In genomic region chrIII:10747620-10748479, ce11 we compare ENCODE assay signal across 3 worm cellular contexts.
A peak's percentile ranks its signal among the peaks of the same experiment; 100 is the strongest.
TF ChIP-seq lines count a peak whose summit lies in the region.

Gene ran-1, minus strand, starts transcription at chrIII:10747728.
Gene dkc-1, plus strand, starts transcription at chrIII:10748429.

TF ChIP-seq in whole organism, L1 larva, 84 proteins besides CTCF, POLR2A, EP300 and RAD21 (continued from another document):
- TF ChIP-seq nhr-28 (tag; optimal IDR thresholded peaks at IDR 0.05; lab: Kevin White, UChicago): no peak
- TF ChIP-seq unc-86 (tag; optimal IDR thresholded peaks at IDR 0.05; lab: Kevin White, UChicago): no peak
- TF ChIP-seq C16A3.4 (tag; optimal IDR thresholded peaks at IDR 0.05; lab: Kevin White, UChicago): peak; percentile 57
- no peak for TF ChIP-seq mef-2 (tag; optimal IDR thresholded peaks at IDR 0.05; lab: Kevin White, UChicago)
- TF ChIP-seq ztf-4 (tag; optimal IDR thresholded peaks at IDR 0.05; lab: Kevin White, UChicago): no peak
- peak; percentile 19 for TF ChIP-seq dsc-1 (tag; optimal IDR thresholded peaks at IDR 0.05; lab: Kevin White, UChicago)
- TF ChIP-seq swsn-7 (tag; optimal IDR thresholded peaks at IDR 0.05; lab: Kevin White, UChicago): peak; percentile 56
- no peak for TF ChIP-seq ztf-11 (tag; optimal IDR thresholded peaks at IDR 0.05; lab: Kevin White, UChicago)
- TF ChIP-seq lir-3 (tag; optimal IDR thresholded peaks at IDR 0.05; lab: Kevin White, UChicago; ENCODE audit: poor library complexity): no peak
- TF ChIP-seq nhr-19 (GFP tag; conservative IDR thresholded peaks at IDR 0.05; lab: Robert Waterston, UW): peak; percentile 38
- peak; percentile 63 for TF ChIP-seq F16B12.6 (tag; optimal IDR thresholded peaks at IDR 0.05; lab: Kevin White, UChicago)
- TF ChIP-seq isw-1 (GFP tag; IDR thresholded peaks at IDR 0.05; lab: Robert Waterston, UW): peak; percentile 23
- no peak for TF ChIP-seq hpl-2 (GFP tag; optimal IDR thresholded peaks at IDR 0.05; lab: Kevin White, UChicago)
- TF ChIP-seq hlh-4 (tag; optimal IDR thresholded peaks at IDR 0.05; lab: Kevin White, UChicago): no peak
- TF ChIP-seq xbp-1 (tag; optimal IDR thresholded peaks at IDR 0.05; lab: Kevin White, UChicago): peak; percentile 55
- peak; percentile 67 for TF ChIP-seq lin-15B (tag; optimal IDR thresholded peaks at IDR 0.05; lab: Kevin White, UChicago)
- peak; percentile 35 for TF ChIP-seq irx-1 (tag; optimal IDR thresholded peaks at IDR 0.05; lab: Kevin White, UChicago)
- no peak for TF ChIP-seq elt-2 (tag; optimal IDR thresholded peaks at IDR 0.05; lab: Kevin White, UChicago)
- peak; percentile 84 to 89 (median 84) for TF ChIP-seq dpl-1 (GFP tag; optimal IDR thresholded peaks at IDR 0.05; lab: Kevin White, UChicago)
- peak in 1 of 2 experiments; percentile 53 for TF ChIP-seq mdl-1 (tag; optimal IDR thresholded peaks at IDR 0.05; lab: Kevin White, UChicago)
- TF ChIP-seq mab-9 (GFP tag; IDR thresholded peaks at IDR 0.05; lab: Robert Waterston, UW): no peak
- TF ChIP-seq nhr-71 (tag; optimal IDR thresholded peaks at IDR 0.05; lab: Kevin White, UChicago): peak; percentile 64
- TF ChIP-seq snpc-4 (tag; optimal IDR thresholded peaks at IDR 0.05; lab: Kevin White, UChicago): peak; percentile 42
- TF ChIP-seq unc-130 (tag; optimal IDR thresholded peaks at IDR 0.05; lab: Kevin White, UChicago): peak; percentile 57
- TF ChIP-seq Y116A8C.19 (tag; optimal IDR thresholded peaks at IDR 0.05; lab: Kevin White, UChicago; ENCODE audit: borderline replicate concordance): no peak
- TF ChIP-seq ceh-63 (GFP tag; optimal IDR thresholded peaks at IDR 0.05; lab: Kevin White, UChicago): no peak
- peak; percentile 31 to 70 (median 35) for TF ChIP-seq ceh-82 (tag; optimal IDR thresholded peaks at IDR 0.05; lab: Kevin White, UChicago)
- peak; percentile 16 for TF ChIP-seq lin-13 (GFP tag; optimal IDR thresholded peaks at IDR 0.05; lab: Kevin White, UChicago)
- peak; percentile 30 for TF ChIP-seq skn-1 (tag; optimal IDR thresholded peaks at IDR 0.05; lab: Kevin White, UChicago)
- TF ChIP-seq nhr-47 (tag; optimal IDR thresholded peaks at IDR 0.05; lab: Kevin White, UChicago): peak; percentile 47
- TF ChIP-seq ama-1 (optimal IDR thresholded peaks at IDR 0.05; lab: Kevin White, UChicago): no peak
- TF ChIP-seq unc-98 (GFP tag; IDR thresholded peaks at IDR 0.05; lab: Robert Waterston, UW): no peak
- peak; percentile 78 for TF ChIP-seq nhr-85 (tag; lab: Kevin White, UChicago)
- TF ChIP-seq vab-15 (tag; optimal IDR thresholded peaks at IDR 0.05; lab: Kevin White, UChicago): no peak
- TF ChIP-seq snu-23 (GFP tag; optimal IDR thresholded peaks at IDR 0.05; lab: Kevin White, UChicago): peak; percentile 78
- peak; percentile 19 for TF ChIP-seq nhr-90 (tag; optimal IDR thresholded peaks at IDR 0.05; lab: Kevin White, UChicago; ENCODE audit: poor library complexity)
- peak; percentile 88 to 91 for TF ChIP-seq lin-35 (GFP tag; optimal IDR thresholded peaks at IDR 0.05; lab: Kevin White, UChicago)
- peak in 2 of 6 experiments; percentile 5 to 52 for TF ChIP-seq elt-3 (tag; optimal IDR thresholded peaks at IDR 0.05; lab: Kevin White, UChicago)

TF ChIP-seq in whole organism, L3 larva, 47 proteins besides CTCF, POLR2A, EP300 and RAD21 (continued from another document):
- no peak for TF ChIP-seq tbx-2 (tag; optimal IDR thresholded peaks at IDR 0.05; lab: Kevin White, UChicago)
- TF ChIP-seq nfya-1 (tag; optimal IDR thresholded peaks at IDR 0.05; lab: Kevin White, UChicago; ENCODE audit: insufficient read depth): peak; percentile 93
- peak; percentile 72 for TF ChIP-seq lin-15B (tag; optimal IDR thresholded peaks at IDR 0.05; lab: Kevin White, UChicago)
- TF ChIP-seq nhr-76 (tag; optimal IDR thresholded peaks at IDR 0.05; lab: Kevin White, UChicago): no peak
- no peak for TF ChIP-seq nhr-11 (tag; optimal IDR thresholded peaks at IDR 0.05; lab: Kevin White, UChicago)
- no peak for TF ChIP-seq ztf-11 (tag; optimal IDR thresholded peaks at IDR 0.05; lab: Kevin White, UChicago)
- TF ChIP-seq mml-1 (tag; optimal IDR thresholded peaks at IDR 0.05; lab: Kevin White, UChicago): no peak
- TF ChIP-seq egl-5 (tag; optimal IDR thresholded peaks at IDR 0.05; lab: Kevin White, UChicago): peak; percentile 59
- TF ChIP-seq unc-62 (GFP tag; optimal IDR thresholded peaks at IDR 0.05; lab: Kevin White, UChicago): no peak
- no peak for TF ChIP-seq egl-27 (tag; optimal IDR thresholded peaks at IDR 0.05; lab: Kevin White, UChicago)
- TF ChIP-seq elt-2 (tag; optimal IDR thresholded peaks at IDR 0.05; lab: Kevin White, UChicago): peak; percentile 55
- no peak for TF ChIP-seq ceh-82 (tag; optimal IDR thresholded peaks at IDR 0.05; lab: Kevin White, UChicago)
- TF ChIP-seq nhr-12 (tag; optimal IDR thresholded peaks at IDR 0.05; lab: Kevin White, UChicago): no peak

TF ChIP-seq in whole organism, young adult, 124 proteins besides CTCF, POLR2A, EP300 and RAD21 (continued from another document):
- TF ChIP-seq unc-130 (GFP tag; optimal IDR thresholded peaks at IDR 0.05; lab: Kevin White, UChicago) (peak; percentile 81), nhr-80 (tag; optimal IDR thresholded peaks at IDR 0.05; lab: Kevin White, UChicago) (peak; percentile 24), ccch-3 (GFP tag; optimal IDR thresholded peaks at IDR 0.05; lab: Kevin White, UChicago) (no peak), hrde-1 (tag; optimal IDR thresholded peaks at IDR 0.05; lab: Kevin White, UChicago; ENCODE audit: borderline replicate concordance) (no peak), ets-4 (GFP tag; optimal IDR thresholded peaks at IDR 0.05; lab: Kevin White, UChicago) (no peak), ama-1 (optimal IDR thresholded peaks at IDR 0.05; lab: Kevin White, UChicago) (no peak), ama-1 (GFP tag; optimal IDR thresholded peaks at IDR 0.05; lab: Kevin White, UChicago) (no peak), F33H1.4 (GFP tag; IDR thresholded peaks at IDR 0.05; lab: Robert Waterston, UW) (peak; percentile 84), C17E4.6 (GFP tag; IDR thresholded peaks at IDR 0.05; lab: Robert Waterston, UW) (peak; percentile 87), snpc-4 (GFP tag; optimal IDR thresholded peaks at IDR 0.05; lab: Kevin White, UChicago) (peak; percentile 35), snpc-4 (tag; optimal IDR thresholded peaks at IDR 0.05; lab: Kevin White, UChicago) (peak; percentile 31 to 52 (median 38)), rpc-1 (optimal IDR thresholded peaks at IDR 0.05; lab: Kevin White, UChicago) (no peak), rpc-1 (tag; optimal IDR thresholded peaks at IDR 0.05; lab: Kevin White, UChicago) (no peak), ekl-4 (GFP tag; IDR thresholded peaks at IDR 0.05; lab: Robert Waterston, UW) (peak; percentile 77), ceh-79 (tag; optimal IDR thresholded peaks at IDR 0.05; lab: Kevin White, UChicago) (no peak), F23B12.7 (tag; optimal IDR thresholded peaks at IDR 0.05; lab: Kevin White, UChicago; ENCODE audit: insufficient read depth) (peak; percentile 58), nfya-1 (tag; optimal IDR thresholded peaks at IDR 0.05; lab: Kevin White, UChicago; ENCODE audit: borderline replicate concordance, insufficient read depth) (no peak), Y56A3A.18 (GFP tag; IDR thresholded peaks at IDR 0.05; lab: Robert Waterston, UW) (no peak), let-607 (tag; optimal IDR thresholded peaks at IDR 0.05; lab: Kevin White, UChicago) (no peak), lsl-1 (GFP tag; optimal IDR thresholded peaks at IDR 0.05; lab: Kevin White, UChicago) (peak; percentile 80), nhr-179 (tag; optimal IDR thresholded peaks at IDR 0.05; lab: Kevin White, UChicago) (no peak), him-1 (tag; optimal IDR thresholded peaks at IDR 0.05; lab: Kevin White, UChicago) (no peak), somi-1 (GFP tag; optimal IDR thresholded peaks at IDR 0.05; lab: Kevin White, UChicago) (no peak), rcor-1 (GFP tag; IDR thresholded peaks at IDR 0.05; lab: Robert Waterston, UW) (peak; percentile 81), unc-62 (GFP tag; optimal IDR thresholded peaks at IDR 0.05; lab: Kevin White, UChicago) (no peak), ztf-26 (tag; optimal IDR thresholded peaks at IDR 0.05; lab: Kevin White, UChicago) (peak; percentile 38), F49E8.2 (tag; optimal IDR thresholded peaks at IDR 0.05; lab: Kevin White, UChicago; ENCODE audit: insufficient read depth) (peak; percentile 84), egl-44 (GFP tag; IDR thresholded peaks at IDR 0.05; lab: Robert Waterston, UW) (0 out of 2 replicates have a peak, but pooled peaks have one; percentile 44), F52B5.7 (tag; optimal IDR thresholded peaks at IDR 0.05; lab: Kevin White, UChicago) (no peak), nhr-27 (tag; optimal IDR thresholded peaks at IDR 0.05; lab: Kevin White, UChicago) (no peak), nhr-90 (tag; optimal IDR thresholded peaks at IDR 0.05; lab: Kevin White, UChicago) (no peak), dpl-1 (GFP tag; optimal IDR thresholded peaks at IDR 0.05; lab: Kevin White, UChicago) (peak; percentile 95), sptf-2 (GFP tag; optimal IDR thresholded peaks at IDR 0.05; lab: Kevin White, UChicago) (no peak), Y79H2A.3 (GFP tag; conservative IDR thresholded peaks at IDR 0.05; lab: Robert Waterston, UW) (0 out of 2 replicates have a peak, but pooled peaks have one; percentile 7), xnd-1 (tag; optimal IDR thresholded peaks at IDR 0.05; lab: Kevin White, UChicago) (peak; percentile 89), ztf-28 (GFP tag; IDR thresholded peaks at IDR 0.05; lab: Robert Waterston, UW) (peak; percentile 43; the same call in 1 of the 2 replicates), ztf-25 (GFP tag; IDR thresholded peaks at IDR 0.05; lab: Robert Waterston, UW) (no peak), lag-1 (GFP tag; IDR thresholded peaks at IDR 0.05; lab: Robert Waterston, UW) (no peak), aptf-2 (GFP tag; conservative IDR thresholded peaks at IDR 0.05; lab: Robert Waterston, UW) (0 out of 2 replicates have a peak, but pooled peaks have one; percentile 60), T26A5.8 (tag; optimal IDR thresholded peaks at IDR 0.05; lab: Kevin White, UChicago) (no peak), Y67H2A.10 (GFP tag; conservative IDR thresholded peaks at IDR 0.05; lab: Robert Waterston, UW) (peak; percentile 46; the same call in 1 of the 2 replicates)
